Fruit fly (Drosophila melanogaster) whole organism: Measurements from ENCODE around the gene CG15406.

Experiments used
- CG8478 ChIP-seq: fragments of >200 bp; optimal IDR thresholded peaks from 2 replicates; lab custom pipeline; 2018; ENCODE audit warnings: inconsistent platforms
- EcR ChIP-seq, 2 experiments: fragments of >200 bp; optimal IDR thresholded peaks; 2 replicates each; lab custom pipeline; 2017; ENCODE audit warnings: missing biosample characterization in 2 of 2, missing genetic modification characterization in 2 of 2, missing genetic modification reagents in 2 of 2
- pan ChIP-seq: fragments of >200 bp; optimal IDR thresholded peaks from 2 replicates; lab custom pipeline; 2017
- usp ChIP-seq: fragments of >200 bp; optimal IDR thresholded peaks from 2 replicates; lab custom pipeline; 2017; ENCODE audit warnings: missing biosample characterization, missing genetic modification characterization, mixed read lengths

DNA sequence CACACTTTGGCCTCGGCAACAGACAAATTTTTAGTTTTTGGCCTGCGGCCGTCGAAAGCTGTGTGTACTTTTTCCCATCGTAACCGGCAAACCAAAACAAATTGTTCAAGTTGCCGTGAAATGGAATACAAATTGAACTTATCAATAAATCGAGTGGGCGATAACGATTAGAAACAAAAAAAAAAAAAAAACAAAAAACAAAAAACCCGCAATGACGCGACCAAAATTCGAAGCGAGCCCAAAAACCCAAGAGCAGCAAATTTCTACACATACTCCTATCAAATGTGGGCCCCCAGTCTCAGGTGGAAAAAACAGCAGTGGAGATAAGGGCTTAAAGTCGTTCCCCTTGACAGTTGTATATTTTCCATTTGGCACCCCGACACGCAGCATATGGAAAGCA is 1.8 kb upstream of the CG15406 start:
- TF ChIP-seq EcR (GFP tag; optimal IDR thresholded peaks at IDR 0.05; lab: Kevin White, UChicago) (no peak), pan (lab: Kevin White, UChicago) (no peak), usp (GFP tag; lab: Kevin White, UChicago) (no peak), CG8478 (lab: Kevin White, UChicago) (no peak)
